Worm (Caenorhabditis elegans): ENCODE measurements around the gene dex-1.

dex-1 gene

DNA sequence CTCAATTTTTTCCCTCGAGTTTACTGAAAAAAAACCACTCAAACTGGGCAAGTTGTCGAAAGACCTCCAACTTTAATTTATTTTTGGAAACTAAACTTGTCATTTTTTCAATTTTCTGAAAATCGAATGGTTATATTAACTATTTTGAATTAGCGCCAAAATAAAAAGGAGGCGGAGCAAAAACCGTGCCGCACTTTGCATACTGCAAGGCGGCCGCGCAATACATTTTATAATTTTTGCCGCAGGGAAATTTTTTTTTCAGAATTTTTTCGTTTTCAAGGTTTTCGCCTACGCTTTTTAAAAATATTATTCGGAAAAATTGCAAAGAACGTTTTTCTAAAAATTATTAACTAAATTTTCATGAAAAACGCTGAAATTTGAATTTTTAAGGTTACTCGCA lies 22.2 kb upstream of the dex-1 start (continued):
- TF ChIP-seq somi-1 (GFP tag; optimal IDR thresholded peaks at IDR 0.05) (no peak), xnd-1 (tag; optimal IDR thresholded peaks at IDR 0.05) (peak; percentile 6), dpff-1 (tag; optimal IDR thresholded peaks at IDR 0.05) (no peak), F33H1.4 (GFP tag; IDR thresholded peaks at IDR 0.05) (peak; percentile 55; the same call in 1 of the 2 replicates), lin-35 (GFP tag; optimal IDR thresholded peaks at IDR 0.05) (peak in 1 of 3 experiments; percentile 36), efl-1 (GFP tag; optimal IDR thresholded peaks at IDR 0.05) (peak; percentile 72), lin-54 (GFP tag; optimal IDR thresholded peaks at IDR 0.05) (peak; percentile 82), pbrm-1 (GFP tag; IDR thresholded peaks at IDR 0.05) (0 out of 2 replicates have a peak, but pooled peaks have one; percentile 23), atf-7 (tag; optimal IDR thresholded peaks at IDR 0.05) (no peak), Y79H2A.3 (GFP tag; conservative IDR thresholded peaks at IDR 0.05) (0 out of 2 replicates have a peak, but pooled peaks have one; percentile 10), snpc-3.4 (tag; optimal IDR thresholded peaks at IDR 0.05) (peak; percentile 5), zfh-2 (GFP tag; conservative IDR thresholded peaks at IDR 0.05) (no peak), snpc-1.3 (tag; optimal IDR thresholded peaks at IDR 0.05; ENCODE audit: insufficient read depth) (peak; percentile 35)

DNA sequence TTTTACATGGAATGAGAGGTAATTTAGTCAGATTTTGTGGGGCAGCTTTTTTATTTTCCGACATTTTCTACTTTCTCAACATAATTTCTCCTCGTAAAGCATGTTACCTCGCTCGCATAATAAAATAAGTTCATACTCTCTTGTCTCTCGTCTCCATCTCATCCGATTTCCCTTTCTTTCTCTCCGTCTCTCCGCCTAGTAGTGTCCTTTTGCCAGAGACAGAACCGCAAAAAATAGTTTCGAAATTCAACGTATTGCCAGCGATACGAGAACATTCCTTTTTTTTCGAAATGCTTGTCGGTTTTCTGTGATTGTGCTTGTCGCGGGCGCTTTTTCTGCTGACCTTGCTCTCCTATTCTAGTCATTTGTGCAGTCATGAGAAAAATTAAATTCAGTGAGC lies 21.7 kb upstream of the dex-1 start:
- no peak for TF ChIP-seq mcd-1 (GFP tag; IDR thresholded peaks at IDR 0.05)
- no peak for TF ChIP-seq F22D6.2 (tag; optimal IDR thresholded peaks at IDR 0.05)
- 0 out of 2 replicates have a peak, but pooled peaks have one; percentile 16 for TF ChIP-seq egl-44 (GFP tag; IDR thresholded peaks at IDR 0.05)
- TF ChIP-seq egl-18 (GFP tag; IDR thresholded peaks at IDR 0.05) = no peak
- peak; percentile 8 for TF ChIP-seq F23B12.7 (tag; optimal IDR thresholded peaks at IDR 0.05; ENCODE audit: insufficient read depth)
- no peak for TF ChIP-seq cebp-2 (GFP tag; IDR thresholded peaks at IDR 0.05)
- TF ChIP-seq cebp-1 (GFP tag; IDR thresholded peaks at IDR 0.05) = no peak
- TF ChIP-seq cebp-1 (tag; optimal IDR thresholded peaks at IDR 0.05) = peak; percentile 80
- TF ChIP-seq C06A6.2 (GFP tag; conservative IDR thresholded peaks at IDR 0.05) = 0 out of 2 replicates have a peak, but pooled peaks have one; percentile 12
- no peak for TF ChIP-seq ceh-91 (GFP tag; IDR thresholded peaks at IDR 0.05)
- no peak for TF ChIP-seq snpc-4 (GFP tag; optimal IDR thresholded peaks at IDR 0.05)
- peak in 1 of 4 experiments; percentile 18 for TF ChIP-seq snpc-4 (tag; optimal IDR thresholded peaks at IDR 0.05)
- TF ChIP-seq lin-40 (tag; optimal IDR thresholded peaks at IDR 0.05) = peak; percentile 23
- peak in 1 of 2 experiments; percentile 12 for TF ChIP-seq let-607 (tag; optimal IDR thresholded peaks at IDR 0.05)
- peak; percentile 32 for TF ChIP-seq nhr-80 (tag; optimal IDR thresholded peaks at IDR 0.05)
- TF ChIP-seq unc-62 (GFP tag; optimal IDR thresholded peaks at IDR 0.05) = peak; percentile 15
- TF ChIP-seq tbp1 (GFP tag; optimal IDR thresholded peaks at IDR 0.05) = peak; percentile 12
- TF ChIP-seq akir-1 (GFP tag; optimal IDR thresholded peaks at IDR 0.05) = no peak
- TF ChIP-seq ets-4 (GFP tag; optimal IDR thresholded peaks at IDR 0.05) = peak; percentile 25
- TF ChIP-seq hmg-1.2 (GFP tag; IDR thresholded peaks at IDR 0.05) = peak; percentile 51; the same call in 1 of the 2 replicates
- no peak for TF ChIP-seq K12H6.12 (tag; optimal IDR thresholded peaks at IDR 0.05)
- TF ChIP-seq ztf-6 (GFP tag; IDR thresholded peaks at IDR 0.05) = no peak
- TF ChIP-seq ama-1 (optimal IDR thresholded peaks at IDR 0.05) = peak; percentile 91
- TF ChIP-seq ama-1 (GFP tag; optimal IDR thresholded peaks at IDR 0.05) = peak in 1 of 2 experiments; percentile 16

All from whole organism, young adult.